Fruit fly (Drosophila melanogaster): ENCODE results near the gene S1P.

- TF ChIP-seq D1 (tag; optimal IDR thresholded peaks at IDR 0.05) (no peak), CG32121 (GFP tag; IDR thresholded peaks at IDR 0.05) (no peak), gl (tag; optimal IDR thresholded peaks at IDR 0.05) (no peak), CG9948 (tag; optimal IDR thresholded peaks at IDR 0.05) (no peak), EcR (GFP tag; optimal IDR thresholded peaks at IDR 0.05) (no peak)
Observed at dm6 chr3L:21642908-21643572, 25.9 kb upstream of the S1P start.
